Worm (Caenorhabditis elegans) whole organism, late embryonic: ENCODE data around the gene C06B3.1.
A peak's percentile ranks its signal among the peaks of the same experiment; 100 is the strongest.

Experiments used
- C08G9.2 ChIP-seq: sonication (generic microtip); optimal IDR thresholded peaks from 2 replicates; lab custom pipeline; 2016; ENCODE audit warnings: mild to moderate bottlenecking, missing genetic modification characterization, moderate library complexity, missing compliant biosample characterization
- F13H6.1 ChIP-seq: sonication (generic microtip); optimal IDR thresholded peaks from 2 replicates; lab custom pipeline; 2016; ENCODE audit warnings: missing genetic modification characterization, missing compliant biosample characterization
- T23F11.4 ChIP-seq: fragments of 200-800 bp; sonication (Bioruptor generic); optimal IDR thresholded peaks from 2 replicates; lab custom pipeline; 2018; ENCODE audit warnings: mild to moderate bottlenecking, missing genetic modification characterization, missing compliant biosample characterization
- Y22D7AL.16 ChIP-seq: sonication (generic microtip); optimal IDR thresholded peaks from 2 replicates; lab custom pipeline; 2016; ENCODE audit warnings: missing genetic modification characterization, missing compliant biosample characterization
- ahr-1 ChIP-seq: sonication (generic microtip); optimal IDR thresholded peaks from 2 replicates; lab custom pipeline; 2016; ENCODE audit warnings: missing genetic modification characterization, missing compliant biosample characterization
- ama-1 ChIP-seq: fragments of 150-350 bp; optimal IDR thresholded peaks from 2 replicates; lab custom pipeline; 2014
- ceh-14 ChIP-seq: sonication (generic microtip); optimal IDR thresholded peaks from 2 replicates; lab custom pipeline; 2016; ENCODE audit warnings: missing genotype, missing genetic modification characterization, missing compliant biosample characterization
- ceh-19 ChIP-seq: fragments of 200-800 bp; sonication (Bioruptor generic); optimal IDR thresholded peaks from 2 replicates; lab custom pipeline; 2018; ENCODE audit warnings: mild to moderate bottlenecking, missing genetic modification characterization, missing compliant biosample characterization
- ceh-2 ChIP-seq: sonication (generic microtip); optimal IDR thresholded peaks from 2 replicates; lab custom pipeline; 2016; ENCODE audit warnings: missing genotype, missing genetic modification characterization, missing compliant biosample characterization
- ceh-31 ChIP-seq: sonication (generic microtip); optimal IDR thresholded peaks from 2 replicates; lab custom pipeline; 2016; ENCODE audit warnings: missing genetic modification characterization, missing compliant biosample characterization
- ceh-34 ChIP-seq: sonication (generic microtip); optimal IDR thresholded peaks from 2 replicates; lab custom pipeline; 2016; ENCODE audit warnings: mild to moderate bottlenecking, missing genetic modification characterization, missing compliant biosample characterization
- ceh-6 ChIP-seq: fragments of 200-800 bp; sonication (Bioruptor generic); optimal IDR thresholded peaks from 2 replicates; lab custom pipeline; 2018; ENCODE audit warnings: mild to moderate bottlenecking, missing genetic modification characterization, missing compliant biosample characterization
- gmeb-2 ChIP-seq: sonication (generic microtip); optimal IDR thresholded peaks from 2 replicates; lab custom pipeline; 2016; ENCODE audit warnings: missing genetic modification characterization, inconsistent platforms, missing compliant biosample characterization
- hlh-13 ChIP-seq: fragments of 200-800 bp; sonication (Bioruptor generic); optimal IDR thresholded peaks from 2 replicates; lab custom pipeline; 2018; ENCODE audit warnings: mild to moderate bottlenecking, missing genetic modification characterization, missing compliant biosample characterization
- hlh-30 ChIP-seq: sonication (generic microtip); optimal IDR thresholded peaks from 2 replicates; lab custom pipeline; 2017; ENCODE audit warnings: antibody characterized with exemption, missing genetic modification characterization, missing compliant biosample characterization; ENCODE audit not compliant: insufficient read depth
- hlh-6 ChIP-seq: sonication (generic microtip); optimal IDR thresholded peaks from 2 replicates; lab custom pipeline; 2016; ENCODE audit warnings: missing genotype, missing genetic modification characterization, missing compliant biosample characterization
- hlh-8 ChIP-seq: sonication (generic microtip); optimal IDR thresholded peaks from 2 replicates; lab custom pipeline; 2016; ENCODE audit warnings: missing genotype, missing genetic modification characterization, missing compliant biosample characterization
- lim-6 ChIP-seq: sonication (generic microtip); optimal IDR thresholded peaks from 2 replicates; lab custom pipeline; 2016; ENCODE audit warnings: missing genetic modification characterization, missing compliant biosample characterization
- lin-11 ChIP-seq: fragments of 200-800 bp; sonication (Bioruptor generic); optimal IDR thresholded peaks from 2 replicates; lab custom pipeline; 2018; ENCODE audit warnings: mild to moderate bottlenecking, missing genetic modification characterization, missing compliant biosample characterization
- madf-2 ChIP-seq: sonication (generic microtip); optimal IDR thresholded peaks from 2 replicates; lab custom pipeline; 2017; ENCODE audit warnings: missing genetic modification characterization, missing compliant biosample characterization
- mec-3 ChIP-seq: sonication (generic microtip); optimal IDR thresholded peaks from 2 replicates; lab custom pipeline; 2016; ENCODE audit warnings: borderline replicate concordance, missing genetic modification characterization, missing compliant biosample characterization
- nfya-1 ChIP-seq: sonication (generic microtip); optimal IDR thresholded peaks from 2 replicates; lab custom pipeline; 2017; ENCODE audit warnings: missing genetic modification characterization, mild to moderate bottlenecking, missing compliant biosample characterization, antibody characterized with exemption, moderate library complexity
- nhr-232 ChIP-seq: sonication (generic microtip); optimal IDR thresholded peaks from 2 replicates; lab custom pipeline; 2016; ENCODE audit warnings: missing genetic modification characterization, missing compliant biosample characterization
- odd-2 ChIP-seq: sonication (generic microtip); optimal IDR thresholded peaks from 2 replicates; lab custom pipeline; 2017; ENCODE audit warnings: antibody characterized with exemption, mild to moderate bottlenecking, missing genetic modification characterization, missing compliant biosample characterization
- pag-3 ChIP-seq: sonication (generic microtip); optimal IDR thresholded peaks from 2 replicates; lab custom pipeline; 2016; ENCODE audit warnings: missing compliant biosample characterization, missing genetic modification characterization, borderline replicate concordance
- pat-9 ChIP-seq: fragments of 200-800 bp; sonication (Bioruptor generic); optimal IDR thresholded peaks from 2 replicates; lab custom pipeline; 2018; ENCODE audit warnings: mild to moderate bottlenecking, missing genetic modification characterization, moderate library complexity, missing compliant biosample characterization
- pax-1 ChIP-seq: fragments of 150-350 bp; optimal IDR thresholded peaks from 2 replicates; lab custom pipeline; 2014; ENCODE audit warnings: missing biosample characterization, missing genetic modification characterization
- pha-2 ChIP-seq: sonication (generic microtip); optimal IDR thresholded peaks from 2 replicates; lab custom pipeline; 2017; ENCODE audit warnings: mild to moderate bottlenecking, missing genetic modification characterization, missing compliant biosample characterization
- pha-4 ChIP-seq: fragments of 150-350 bp; optimal IDR thresholded peaks from 2 replicates; lab custom pipeline; 2018; ENCODE audit warnings: missing biosample characterization, missing genetic modification reagents, missing genetic modification characterization
- pros-1 ChIP-seq: fragments of 150-350 bp; optimal IDR thresholded peaks from 2 replicates; lab custom pipeline; 2014; ENCODE audit warnings: missing biosample characterization, missing genetic modification reagents, missing genetic modification characterization
- ref-2 ChIP-seq: sonication (generic microtip); optimal IDR thresholded peaks from 2 replicates; lab custom pipeline; 2016; ENCODE audit warnings: missing genetic modification characterization, missing compliant biosample characterization
- rnt-1 ChIP-seq: sonication (generic microtip); optimal IDR thresholded peaks from 2 replicates; lab custom pipeline; 2016; ENCODE audit warnings: missing genetic modification characterization, missing compliant biosample characterization
- sdc-2 ChIP-seq: sonication (generic microtip); optimal IDR thresholded peaks from 2 replicates; lab custom pipeline; 2016; ENCODE audit warnings: missing genotype, missing genetic modification characterization, missing compliant biosample characterization
- sox-2 ChIP-seq: fragments of 200-800 bp; sonication (Bioruptor generic); IDR thresholded peaks from 2 replicates; pipeline ENCODE4 v1.3.6; 2022; ENCODE audit warnings: missing genetic modification reagents, missing genetic modification characterization, missing compliant biosample characterization
- syd-9 ChIP-seq: sonication (generic microtip); optimal IDR thresholded peaks from 2 replicates; lab custom pipeline; 2016; ENCODE audit warnings: mild to moderate bottlenecking, missing genetic modification characterization, moderate library complexity, missing compliant biosample characterization
- tbx-2 ChIP-seq: sonication (generic microtip); optimal IDR thresholded peaks from 2 replicates; lab custom pipeline; 2016; ENCODE audit warnings: missing genetic modification characterization, missing compliant biosample characterization
- tbx-7 ChIP-seq: sonication (generic microtip); optimal IDR thresholded peaks from 2 replicates; lab custom pipeline; 2016; ENCODE audit warnings: missing genotype, missing genetic modification characterization, missing compliant biosample characterization
- ttx-3 ChIP-seq: sonication (generic microtip); optimal IDR thresholded peaks from 2 replicates; lab custom pipeline; 2016; ENCODE audit warnings: missing genetic modification reagents, missing genetic modification characterization, missing compliant biosample characterization
- unc-3 ChIP-seq, 2 experiments: fragments of 200-800 bp in 1 of 2; sonication (Bioruptor generic) in 1 of 2; sonication (generic microtip) in 1 of 2; conservative IDR thresholded peaks in 1 of 2; optimal IDR thresholded peaks in 1 of 2; 2 replicates each; pipeline versions ENCODE4 v1.3.6 to Lab custom; 2016 to 2022; ENCODE audit warnings: missing compliant biosample characterization in 2 of 2, missing genetic modification characterization in 2 of 2, missing genetic modification reagents in 1 of 2
- unc-55 ChIP-seq: sonication (generic microtip); optimal IDR thresholded peaks from 2 replicates; lab custom pipeline; 2017; ENCODE audit warnings: missing biosample characterization, missing genetic modification reagents, missing genetic modification characterization

C06B3.1 gene

DNA sequence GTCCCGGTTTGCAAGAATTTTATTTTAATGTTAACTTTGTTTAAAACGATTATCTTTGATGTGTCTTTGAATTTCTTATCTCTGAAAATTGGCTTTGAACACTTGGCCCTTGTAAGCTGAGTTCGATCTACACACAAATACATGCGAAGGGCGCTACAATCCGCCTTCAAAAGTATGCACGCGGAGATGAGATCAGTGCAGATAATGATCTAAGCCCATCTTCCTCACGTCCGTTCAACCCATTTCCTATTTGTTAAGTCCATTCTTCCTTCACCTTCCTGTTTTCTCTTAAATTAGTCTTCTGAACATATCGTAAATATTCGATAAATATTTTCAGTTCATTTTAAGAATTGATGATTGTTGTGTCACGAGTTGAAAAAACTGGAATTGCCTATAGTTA lies 36.2 kb upstream of the C06B3.1 start, which contains the start of gene nhr-175:
Gene nhr-175, plus strand, starts transcription at position 339 of the 400 bp plus-strand sequence.
- TF ChIP-seq pha-2 (tag; lab: Kevin White, UChicago) = no peak
- no peak for TF ChIP-seq gmeb-2 (tag; lab: Kevin White, UChicago)
- no peak for TF ChIP-seq ceh-14
- no peak for TF ChIP-seq tbx-2 (tag; lab: Kevin White, UChicago)

DNA sequence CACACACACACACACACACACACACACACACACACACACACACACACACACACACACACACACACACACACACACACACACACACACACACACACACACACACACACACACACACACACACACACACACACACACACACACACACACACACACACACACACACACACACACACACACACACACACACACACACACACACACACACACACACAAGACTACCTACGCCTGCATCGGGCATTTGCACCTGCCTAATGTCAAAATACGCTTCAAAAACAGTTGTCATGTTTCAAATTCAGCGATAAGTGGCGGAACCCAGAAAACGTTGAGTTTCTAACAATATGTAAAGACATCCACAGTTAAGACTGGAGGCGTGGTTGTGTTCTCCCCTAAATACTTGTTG lies 33.7 kb upstream of the C06B3.1 start:
- TF ChIP-seq lin-11 (tag; lab: Kevin White, UChicago) (peak; percentile 33), ceh-19 (GFP tag; lab: Kevin White, UChicago) (peak; percentile 51), pat-9 (tag; lab: Kevin White, UChicago) (peak; percentile 50), ceh-6 (GFP tag; lab: Kevin White, UChicago) (peak; percentile 51), gmeb-2 (tag; lab: Kevin White, UChicago) (peak; percentile 29)
- TF ChIP-seq, all 69 proteins: peak for 5; not testable (repeated sequence) for 64

DNA sequence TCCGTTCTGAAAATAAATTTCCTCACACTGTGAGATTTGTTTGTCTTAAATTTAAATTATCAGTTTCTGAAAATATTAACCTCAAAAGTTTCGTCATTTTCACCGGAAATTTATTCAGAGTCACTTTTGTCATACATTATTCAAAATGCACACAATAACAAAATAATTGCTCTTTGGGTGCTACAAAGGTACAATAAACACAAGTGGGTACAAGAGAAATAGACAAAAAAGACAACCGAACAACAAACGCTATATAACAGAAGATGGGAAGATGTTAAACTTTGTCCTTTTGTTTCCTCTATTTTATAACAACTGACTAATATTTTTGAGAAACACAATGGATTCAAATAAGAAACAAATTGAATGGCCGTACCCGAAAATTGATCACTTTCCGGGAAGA lies 33.0 kb upstream of the C06B3.1 start:
- TF ChIP-seq ref-2 (no peak), Y22D7AL.16 (tag; lab: Kevin White, UChicago) (no peak), ceh-2 (no peak), nfya-1 (no peak), ahr-1 (tag; lab: Kevin White, UChicago) (no peak), T23F11.4 (GFP tag; lab: Kevin White, UChicago) (no peak), pros-1 (tag; lab: Kevin White, UChicago) (no peak), odd-2 (tag; lab: Kevin White, UChicago) (no peak), tbx-7 (no peak), rnt-1 (tag; lab: Kevin White, UChicago) (no peak), sox-2 (GFP tag; lab: Robert Waterston, UW) (no peak), lim-6 (tag; lab: Kevin White, UChicago) (no peak), hlh-6 (no peak), ceh-34 (no peak), pha-2 (tag; lab: Kevin White, UChicago) (no peak), lin-11 (tag; lab: Kevin White, UChicago) (no peak), pag-3 (tag; lab: Kevin White, UChicago) (no peak)

DNA sequence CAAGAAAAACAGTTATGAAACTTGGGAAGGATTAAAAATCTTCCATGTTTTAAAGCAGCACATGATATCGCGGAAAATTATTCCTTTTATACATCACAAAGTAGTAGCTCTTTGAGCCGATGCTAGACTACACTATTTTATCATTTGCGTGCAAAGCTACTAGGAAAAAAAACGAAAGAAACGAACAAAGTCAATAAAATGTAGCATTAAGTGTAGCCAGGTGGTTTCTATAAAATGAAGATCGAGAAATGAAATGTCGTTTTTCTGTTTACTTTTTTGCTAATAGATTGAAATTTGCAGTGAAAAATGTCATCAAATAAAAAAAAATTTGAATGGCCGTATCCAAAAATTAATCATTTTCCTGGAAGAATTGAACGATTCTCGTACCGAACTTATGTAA lies 29.7 kb upstream of the C06B3.1 start, which contains the start of gene cpt-5:
Gene cpt-5, plus strand, starts transcription at position 301 of the 400 bp plus-strand sequence.
- no peak for TF ChIP-seq hlh-6

DNA sequence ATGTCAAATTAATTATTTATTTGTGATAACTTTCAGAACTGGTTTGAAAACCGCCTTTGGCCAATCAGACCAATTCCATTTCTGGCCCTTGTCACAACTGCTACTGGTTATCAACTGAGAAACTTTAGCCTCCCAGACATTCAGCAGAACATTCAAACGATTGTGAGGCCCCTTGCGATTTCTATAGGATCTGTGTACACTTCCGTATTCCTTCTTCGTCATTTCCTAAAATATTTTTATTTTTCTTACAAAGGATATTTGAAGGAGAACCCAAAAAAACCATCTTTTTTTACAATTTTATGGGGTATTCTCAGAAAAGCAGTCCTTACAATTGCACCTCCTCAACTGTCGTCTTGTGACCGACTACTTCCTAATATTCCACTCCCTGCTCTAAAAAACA lies 29.3 kb upstream of the C06B3.1 start:
- TF ChIP-seq C08G9.2 (tag; lab: Kevin White, UChicago) (no peak), pha-4 (tag; lab: Kevin White, UChicago) (no peak), ttx-3 (tag; lab: Kevin White, UChicago) (no peak), tbx-7 (no peak), syd-9 (no peak), ceh-31 (tag; lab: Kevin White, UChicago) (no peak), sox-2 (GFP tag; lab: Robert Waterston, UW) (no peak), unc-55 (GFP tag; lab: Kevin White, UChicago) (no peak), pax-1 (tag; lab: Kevin White, UChicago) (no peak), ama-1 (no peak), T23F11.4 (GFP tag; lab: Kevin White, UChicago) (no peak)

DNA sequence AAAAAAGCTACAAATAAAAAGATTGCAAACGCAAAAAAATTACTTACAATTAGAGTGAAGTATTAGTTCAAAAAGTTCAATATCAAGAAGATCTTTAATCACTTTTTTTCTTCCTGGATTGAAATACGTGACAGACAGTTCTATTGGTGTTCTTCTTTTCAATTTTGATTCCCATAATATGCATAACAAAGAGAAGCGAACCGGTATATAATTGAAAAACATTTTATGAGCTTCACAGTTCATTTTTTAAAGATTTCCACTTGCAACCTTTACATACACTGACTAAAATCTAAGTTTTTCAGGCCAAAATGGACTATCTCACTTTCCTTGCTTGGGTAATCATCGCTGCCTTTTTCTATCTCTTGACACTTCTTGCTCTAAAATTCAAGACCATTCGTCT lies 26.1 kb upstream of the C06B3.1 start, which contains the start of gene T22G5.1:
Gene T22G5.1, plus strand, starts transcription at position 301 of the 400 bp plus-strand sequence.
- TF ChIP-seq pat-9 (tag; lab: Kevin White, UChicago) = no peak
- TF ChIP-seq hlh-8 (tag; lab: Kevin White, UChicago) = no peak
- no peak for TF ChIP-seq tbx-2 (tag; lab: Kevin White, UChicago)
- no peak for TF ChIP-seq madf-2
- TF ChIP-seq odd-2 (tag; lab: Kevin White, UChicago) = no peak
- no peak for TF ChIP-seq ceh-34
- no peak for TF ChIP-seq nhr-232 (tag; lab: Kevin White, UChicago)
- no peak for TF ChIP-seq hlh-13 (GFP tag; lab: Kevin White, UChicago)
- TF ChIP-seq mec-3 = no peak
- no peak for TF ChIP-seq F13H6.1
- TF ChIP-seq Y22D7AL.16 (tag; lab: Kevin White, UChicago) = no peak
- no peak for TF ChIP-seq ceh-6 (GFP tag; lab: Kevin White, UChicago)
- no peak for TF ChIP-seq unc-3 (GFP tag; conservative IDR thresholded peaks at IDR 0.05; lab: Robert Waterston, UW)
- TF ChIP-seq unc-3 (tag; optimal IDR thresholded peaks at IDR 0.05; lab: Kevin White, UChicago) = no peak
- no peak for TF ChIP-seq sdc-2 (tag; lab: Kevin White, UChicago)
- no peak for TF ChIP-seq hlh-30 (tag; lab: Kevin White, UChicago)
- TF ChIP-seq ceh-2 = no peak
- TF ChIP-seq ttx-3 (tag; lab: Kevin White, UChicago) = no peak
- no peak for TF ChIP-seq pha-2 (tag; lab: Kevin White, UChicago)
- no peak for TF ChIP-seq ceh-14
